Worm (Caenorhabditis elegans) whole organism, late embryonic: Measurements from ENCODE around the gene T10B10.9.

ENCODE experiments used
- ama-1 ChIP-seq: fragments of 150-350 bp; optimal IDR thresholded peaks from 2 replicates; lab custom pipeline; 2014
- ceh-18 ChIP-seq: sonication (generic microtip); optimal IDR thresholded peaks from 2 replicates; lab custom pipeline; 2016; ENCODE audit warnings: missing genetic modification characterization, missing compliant biosample characterization
- mec-3 ChIP-seq: sonication (generic microtip); optimal IDR thresholded peaks from 2 replicates; lab custom pipeline; 2016; ENCODE audit warnings: borderline replicate concordance, missing genetic modification characterization, missing compliant biosample characterization
- syd-9 ChIP-seq: sonication (generic microtip); optimal IDR thresholded peaks from 2 replicates; lab custom pipeline; 2016; ENCODE audit warnings: mild to moderate bottlenecking, missing genetic modification characterization, moderate library complexity, missing compliant biosample characterization

DNA sequence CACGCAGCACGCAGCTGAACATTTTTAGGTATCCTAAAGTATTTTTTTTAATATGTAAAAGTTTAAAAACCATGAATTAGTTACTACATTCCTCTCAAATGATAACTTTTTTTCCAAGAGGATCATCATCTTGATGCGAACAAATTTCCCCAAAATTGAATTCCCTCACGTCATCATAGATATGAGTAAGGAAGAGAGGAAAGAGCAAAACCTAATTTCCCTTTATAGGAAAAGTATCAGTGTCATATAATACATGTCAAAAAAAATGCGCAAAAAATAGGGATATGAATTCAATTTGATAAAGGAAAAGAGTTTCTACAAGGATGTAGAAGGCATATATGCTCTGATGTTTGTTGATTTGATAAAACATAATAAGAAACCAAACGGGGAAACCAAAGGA lies 35.9 kb downstream of the T10B10.9 start:
- TF ChIP-seq ceh-18 (tag; lab: Kevin White, UChicago) (no peak), ama-1 (lab: Kevin White, UChicago) (no peak), mec-3 (tag; lab: Kevin White, UChicago) (no peak), syd-9 (tag; lab: Kevin White, UChicago) (no peak)
